Worm (Caenorhabditis elegans) whole organism, mixed stage, embryonic: ENCODE measurements around the gene ptd-2.

ENCODE experiments used
- mep-1 ChIP-seq: fragments of 150-350 bp; optimal IDR thresholded peaks from 2 replicates; lab custom pipeline; 2017; ENCODE audit warnings: missing biosample characterization, missing genetic modification reagents, missing genetic modification characterization, inconsistent platforms
- snpc-4 ChIP-seq: fragments of 150-350 bp; optimal IDR thresholded peaks from 2 replicates; lab custom pipeline; 2014; ENCODE audit warnings: missing biosample characterization, missing genetic modification characterization
- tbx-8 ChIP-seq: fragments of 200-800 bp; sonication (Bioruptor generic); optimal IDR thresholded peaks from 2 replicates; lab custom pipeline; 2018; ENCODE audit warnings: mild to moderate bottlenecking, missing genetic modification characterization, moderate library complexity, missing compliant biosample characterization

DNA sequence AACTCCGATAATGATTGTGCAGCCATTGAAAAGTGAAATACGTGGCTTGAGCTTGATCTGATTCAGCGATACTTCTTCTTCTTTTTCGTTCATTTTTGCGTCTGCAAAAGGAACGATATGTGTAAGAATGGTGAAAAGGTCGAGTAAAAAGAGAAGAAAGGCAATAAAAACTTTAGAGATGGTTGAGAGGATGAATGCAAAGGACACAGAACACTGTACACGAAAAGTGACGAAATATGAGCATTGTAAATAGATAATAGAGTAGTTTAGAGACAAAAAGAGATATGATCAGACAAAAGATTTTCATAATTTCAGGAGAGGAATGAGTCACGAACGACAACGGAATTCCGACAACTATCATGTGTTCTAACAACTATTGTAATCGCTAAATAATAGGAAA lies 3.8 kb upstream of the ptd-2 start, which contains the start of gene aat-2:
- TF ChIP-seq snpc-4 (tag; lab: Kevin White, UChicago) (no peak), tbx-8 (GFP tag; lab: Kevin White, UChicago) (no peak), mep-1 (tag; lab: Kevin White, UChicago) (no peak)
